Worm (Caenorhabditis elegans): ENCODE results near the gene T07C4.12.

DNA sequence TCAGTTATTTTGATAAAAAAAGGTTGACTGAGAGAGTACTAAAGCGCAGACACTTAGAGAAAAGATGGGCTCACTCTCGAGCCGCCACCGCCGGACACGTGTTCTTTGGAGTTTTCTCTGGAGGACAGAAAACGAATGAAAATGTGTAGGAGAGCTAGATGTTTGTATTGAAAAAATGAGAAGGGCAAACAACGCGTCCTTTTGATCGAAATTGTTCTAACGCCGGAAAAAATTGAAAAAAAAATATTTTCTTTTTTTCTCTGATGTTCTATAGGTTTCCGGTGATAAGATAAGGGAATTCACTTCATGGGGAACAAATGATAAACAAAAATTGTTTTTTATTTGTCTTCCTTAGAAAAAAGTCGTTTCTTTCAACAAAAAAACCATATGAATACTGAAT is 2.6 kb downstream of the T07C4.12 start:
- no peak for TF ChIP-seq nhr-77 (tag; optimal IDR thresholded peaks at IDR 0.05)
- no peak for TF ChIP-seq ama-1 (optimal IDR thresholded peaks at IDR 0.05)
- no peak for TF ChIP-seq egl-27 (tag; optimal IDR thresholded peaks at IDR 0.05)

All from whole organism, L2 larva.